Fruit fly (Drosophila melanogaster): ENCODE measurements around the gene CG6462.

The CG6462 gene

dm6 chr3L:6071454-6072189 lies 34.7 kb downstream of the CG6462 start, which contains the start of gene CG6602 (continued):
- TF ChIP-seq zf30C (GFP tag; optimal IDR thresholded peaks at IDR 0.05) = no peak
- peak; percentile 33 to 41 for TF ChIP-seq Pdp1 (GFP tag; optimal IDR thresholded peaks at IDR 0.05)
- TF ChIP-seq CG7839 (tag; optimal IDR thresholded peaks at IDR 0.05) = peak; percentile 73
- TF ChIP-seq CG8944 (GFP tag; optimal IDR thresholded peaks at IDR 0.05) = no peak
- TF ChIP-seq mam (GFP tag; optimal IDR thresholded peaks at IDR 0.05) = peak; percentile 52
- TF ChIP-seq exex (tag; optimal IDR thresholded peaks at IDR 0.05) = peak; percentile 42
- TF ChIP-seq CG9437 (GFP tag; optimal IDR thresholded peaks at IDR 0.05) = peak; percentile 29
- peak; percentile 38; the same call in 1 of the 2 replicates for TF ChIP-seq danr (GFP tag; IDR thresholded peaks at IDR 0.05)
- peak; percentile 89 for TF ChIP-seq caup (GFP tag; optimal IDR thresholded peaks at IDR 0.05; ENCODE audit: severe bottlenecking)
- TF ChIP-seq ATbp (GFP tag; optimal IDR thresholded peaks at IDR 0.05) = peak; percentile 69
- TF ChIP-seq D (optimal IDR thresholded peaks at IDR 0.05) = no peak
- TF ChIP-seq D (GFP tag; optimal IDR thresholded peaks at IDR 0.05) = peak; percentile 67
- peak; percentile 53 for TF ChIP-seq Mad (GFP tag; optimal IDR thresholded peaks at IDR 0.05)
- peak; percentile 38 for TF ChIP-seq zfh2 (GFP tag; optimal IDR thresholded peaks at IDR 0.05)
- TF ChIP-seq klu (GFP tag; IDR thresholded peaks at IDR 0.05) = 0 out of 2 replicates have a peak, but pooled peaks have one; percentile 32
- TF ChIP-seq Ets97D (GFP tag; optimal IDR thresholded peaks at IDR 0.05) = peak; percentile 99
- TF ChIP-seq Deaf1 (tag; optimal IDR thresholded peaks at IDR 0.05) = no peak
- peak; percentile 59 for TF ChIP-seq CG31441 (GFP tag; IDR thresholded peaks at IDR 0.05)
- no peak for TF ChIP-seq wor (GFP tag; IDR thresholded peaks at IDR 0.05)
- TF ChIP-seq CG2875 (GFP tag; optimal IDR thresholded peaks at IDR 0.05) = peak; percentile 52
- TF ChIP-seq CG6689 (GFP tag; IDR thresholded peaks at IDR 0.05) = no peak
- peak; percentile 10 to 51 for TF ChIP-seq chif (GFP tag; optimal IDR thresholded peaks at IDR 0.05)
- peak; percentile 58 for TF ChIP-seq CG32772 (GFP tag; IDR thresholded peaks at IDR 0.05)
- peak; percentile 74 for TF ChIP-seq luna (GFP tag; optimal IDR thresholded peaks at IDR 0.05)
- TF ChIP-seq ken (GFP tag; IDR thresholded peaks at IDR 0.05) = peak; percentile 84
- peak; percentile 28 for TF ChIP-seq CG1529 (GFP tag; optimal IDR thresholded peaks at IDR 0.05)
- TF ChIP-seq jumu (GFP tag; optimal IDR thresholded peaks at IDR 0.05) = no peak
- TF ChIP-seq vfl (GFP tag; optimal IDR thresholded peaks at IDR 0.05) = no peak
- no peak for TF ChIP-seq HLH4C (GFP tag; IDR thresholded peaks at IDR 0.05; ENCODE audit: partially characterized antibody)
- TF ChIP-seq pho (GFP tag; optimal IDR thresholded peaks at IDR 0.05) = no peak
- TF ChIP-seq CG6683 (GFP tag; optimal IDR thresholded peaks at IDR 0.05) = peak; percentile 72
- TF ChIP-seq Eip74EF (GFP tag; optimal IDR thresholded peaks at IDR 0.05) = no peak
- peak; percentile 68 for TF ChIP-seq B-H2 (GFP tag; optimal IDR thresholded peaks at IDR 0.05)
- TF ChIP-seq CG17802 (tag; optimal IDR thresholded peaks at IDR 0.05) = peak; percentile 73
- TF ChIP-seq CG15601 (tag; optimal IDR thresholded peaks at IDR 0.05) = peak; percentile 29
- TF ChIP-seq CG12659 (GFP tag; optimal IDR thresholded peaks at IDR 0.05) = peak; percentile 56
- peak; percentile 61 for TF ChIP-seq slou (GFP tag; optimal IDR thresholded peaks at IDR 0.05)
- TF ChIP-seq CG8281 (tag; optimal IDR thresholded peaks at IDR 0.05) = peak; percentile 23
- peak; percentile 71 for TF ChIP-seq CG11247 (GFP tag; IDR thresholded peaks at IDR 0.05)
- peak; percentile 51 for TF ChIP-seq Hr3 (GFP tag; optimal IDR thresholded peaks at IDR 0.05)
- 0 out of 3 replicates have a peak, but pooled peaks have one; percentile 20 for TF ChIP-seq CG11695 (GFP tag; IDR thresholded peaks at IDR 0.05)
- TF ChIP-seq dimm (GFP tag; IDR thresholded peaks at IDR 0.05) = no peak
- TF ChIP-seq bsh (GFP tag; optimal IDR thresholded peaks at IDR 0.05) = peak in 1 of 2 experiments; percentile 49
- peak; percentile 63 for TF ChIP-seq Vsx1 (GFP tag; optimal IDR thresholded peaks at IDR 0.05)
- TF ChIP-seq Bteb2 (GFP tag; optimal IDR thresholded peaks at IDR 0.05) = peak; percentile 5
- no peak for TF ChIP-seq nau (GFP tag; optimal IDR thresholded peaks at IDR 0.05)
- peak; percentile 39 for TF ChIP-seq CG17829 (tag; optimal IDR thresholded peaks at IDR 0.05)
- peak; percentile 29; the same call in 1 of the 2 replicates for TF ChIP-seq esg (GFP tag; conservative IDR thresholded peaks at IDR 0.05)
- peak; percentile 87 for TF ChIP-seq CG11085 (GFP tag; IDR thresholded peaks at IDR 0.05)
